Fruit fly (Drosophila melanogaster) S2 (cell line): ENCODE measurements around the gene RpS13.

ENCODE experiments used
- CG8478 ChIP-seq: fragments of >200 bp; optimal IDR thresholded peaks from 2 replicates; lab custom pipeline; 2018
- CTCF ChIP-seq, 2 experiments: fragments of >200 bp; optimal IDR thresholded peaks; 2 replicates each; lab custom pipeline; 2018

RpS13 gene

dm6 chr2L:8362273-8362954, 2.0 kb downstream of the RpS13 start, which contains the start of gene CG7627:
CG7627 (minus strand) TSS chr2L:8362469.
- TF ChIP-seq CG8478 (no peak), CTCF (optimal IDR thresholded peaks at IDR 0.05; lab: Kevin White, UChicago) (no peak)

- no peak for TF ChIP-seq CTCF (optimal IDR thresholded peaks at IDR 0.05; lab: Kevin White, UChicago)
- no peak for TF ChIP-seq CG8478
Measured at dm6 chr2L:8361204-8361952, 3.1 kb downstream of the RpS13 start.

- no peak for TF ChIP-seq CG8478
- no peak for TF ChIP-seq CTCF (optimal IDR thresholded peaks at IDR 0.05; lab: Kevin White, UChicago)
Measured at dm6 chr2L:8355419-8355818, 9.0 kb downstream of the RpS13 start.

- TF ChIP-seq CG8478 (no peak), CTCF (optimal IDR thresholded peaks at IDR 0.05; lab: Kevin White, UChicago) (no peak)
Measured at dm6 chr2L:8351864-8352263, 12.6 kb downstream of the RpS13 start, which contains the start of gene Mur29B. Mur29B (plus strand) TSS chr2L:8352187.

dm6 chr2L:8351333-8351732, 13.1 kb downstream of the RpS13 start:
- TF ChIP-seq CG8478 (no peak), CTCF (optimal IDR thresholded peaks at IDR 0.05; lab: Kevin White, UChicago) (no peak)

dm6 chr2L:8350560-8351171, 13.8 kb downstream of the RpS13 start:
- TF ChIP-seq CG8478 = no peak
- TF ChIP-seq CTCF (optimal IDR thresholded peaks at IDR 0.05; lab: Kevin White, UChicago) = no peak

dm6 chr2L:8346260-8346659, 18.2 kb downstream of the RpS13 start, which contains the start of gene CG7778:
CG7778 (plus strand) TSS chr2L:8346620.
- no peak for TF ChIP-seq CTCF (optimal IDR thresholded peaks at IDR 0.05; lab: Kevin White, UChicago)
- TF ChIP-seq CG8478 = no peak

- TF ChIP-seq CTCF (optimal IDR thresholded peaks at IDR 0.05; lab: Kevin White, UChicago) (no peak), CG8478 (no peak)
Measured at dm6 chr2L:8344536-8344935, 19.9 kb downstream of the RpS13 start.

- TF ChIP-seq CTCF (optimal IDR thresholded peaks at IDR 0.05; lab: Kevin White, UChicago) (no peak), CG8478 (no peak)
Measured at dm6 chr2L:8342395-8342794, 22.1 kb downstream of the RpS13 start, which contains the start of gene CG14273. CG14273 (plus strand) TSS chr2L:8342695.

- no peak for TF ChIP-seq CTCF (optimal IDR thresholded peaks at IDR 0.05; lab: Kevin White, UChicago)
- TF ChIP-seq CG8478 = no peak
Measured at dm6 chr2L:8339751-8340349, 24.6 kb downstream of the RpS13 start.

- TF ChIP-seq CG8478 (no peak), CTCF (optimal IDR thresholded peaks at IDR 0.05; lab: Kevin White, UChicago) (no peak)
Measured at dm6 chr2L:8338039-8338438, 26.4 kb downstream of the RpS13 start, which contains the start of gene witty. witty (plus strand) TSS chr2L:8338287.

- TF ChIP-seq CG8478 (no peak), CTCF (optimal IDR thresholded peaks at IDR 0.05; lab: Kevin White, UChicago) (no peak)
Measured at dm6 chr2L:8334705-8335104, 29.8 kb downstream of the RpS13 start.

- TF ChIP-seq CTCF (optimal IDR thresholded peaks at IDR 0.05; lab: Kevin White, UChicago) (no peak), CG8478 (no peak)
Measured at dm6 chr2L:8333624-8334023, 30.8 kb downstream of the RpS13 start.

- no peak for TF ChIP-seq CTCF (optimal IDR thresholded peaks at IDR 0.05; lab: Kevin White, UChicago)
- TF ChIP-seq CG8478 = no peak
Measured at dm6 chr2L:8333185-8333584, 31.3 kb downstream of the RpS13 start.

- TF ChIP-seq CG8478 (no peak), CTCF (optimal IDR thresholded peaks at IDR 0.05; lab: Kevin White, UChicago) (no peak)
Measured at dm6 chr2L:8328526-8329097, 35.9 kb downstream of the RpS13 start.
